Worm (Caenorhabditis elegans) whole organism, L2 larva: Measurements from ENCODE around the gene str-143.

ENCODE experiments used
- mab-5 ChIP-seq: fragments of 150-350 bp; optimal IDR thresholded peaks from 2 replicates; lab custom pipeline; 2014; ENCODE audit warnings: missing biosample characterization, missing genetic modification characterization
- nhr-237 ChIP-seq: fragments of 150-350 bp; optimal IDR thresholded peaks from 2 replicates; lab custom pipeline; 2014; ENCODE audit warnings: missing biosample characterization, missing genetic modification characterization
- unc-39 ChIP-seq: fragments of 150-350 bp; optimal IDR thresholded peaks from 2 replicates; lab custom pipeline; 2014; ENCODE audit warnings: missing biosample characterization, missing genetic modification characterization
- zag-1 ChIP-seq: fragments of 150-350 bp; optimal IDR thresholded peaks from 2 replicates; lab custom pipeline; 2014; ENCODE audit warnings: missing biosample characterization, missing genetic modification characterization
- ztf-11 ChIP-seq: sonication (generic microtip); optimal IDR thresholded peaks from 2 replicates; lab custom pipeline; 2017; ENCODE audit warnings: missing biosample characterization, missing genetic modification characterization

DNA sequence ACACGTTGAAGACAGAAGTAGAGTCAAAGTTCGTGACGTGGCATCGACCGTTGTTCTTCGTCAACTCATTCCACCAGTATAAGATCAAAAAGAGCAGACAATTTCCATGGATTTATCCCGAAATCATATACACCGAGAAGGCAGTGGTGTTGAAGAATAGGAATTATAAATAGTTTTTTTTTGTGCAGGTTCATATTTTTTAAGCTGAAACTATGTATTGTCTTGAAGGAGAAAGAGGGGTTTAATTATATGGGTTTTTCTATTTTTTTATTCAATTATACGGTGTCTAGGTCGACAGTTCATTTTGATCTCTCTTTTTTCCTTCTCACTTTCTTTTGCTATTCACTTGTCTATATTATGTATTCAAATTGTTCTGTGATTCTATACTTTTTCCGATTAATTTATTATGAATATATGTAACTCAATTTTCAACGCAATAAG lies 30.4 kb downstream of the str-143 start:
- TF ChIP-seq zag-1 (tag; lab: Kevin White, UChicago) (no peak), unc-39 (tag; lab: Kevin White, UChicago) (no peak), mab-5 (tag; lab: Kevin White, UChicago) (no peak), nhr-237 (tag; lab: Kevin White, UChicago) (no peak), ztf-11 (no peak)
